Fruit fly (Drosophila melanogaster) whole organism: ENCODE results near the gene CG8319.

Experiments used
- CG8478 ChIP-seq: fragments of >200 bp; optimal IDR thresholded peaks from 2 replicates; lab custom pipeline; 2018; ENCODE audit warnings: inconsistent platforms
- Dll ChIP-seq: fragments of >200 bp; optimal IDR thresholded peaks from 2 replicates; lab custom pipeline; 2017
- psq ChIP-seq: fragments of >200 bp; optimal IDR thresholded peaks from 2 replicates; lab custom pipeline; 2017
- usp ChIP-seq: fragments of >200 bp; optimal IDR thresholded peaks from 2 replicates; lab custom pipeline; 2017; ENCODE audit warnings: missing biosample characterization, missing genetic modification characterization, mixed read lengths

DNA sequence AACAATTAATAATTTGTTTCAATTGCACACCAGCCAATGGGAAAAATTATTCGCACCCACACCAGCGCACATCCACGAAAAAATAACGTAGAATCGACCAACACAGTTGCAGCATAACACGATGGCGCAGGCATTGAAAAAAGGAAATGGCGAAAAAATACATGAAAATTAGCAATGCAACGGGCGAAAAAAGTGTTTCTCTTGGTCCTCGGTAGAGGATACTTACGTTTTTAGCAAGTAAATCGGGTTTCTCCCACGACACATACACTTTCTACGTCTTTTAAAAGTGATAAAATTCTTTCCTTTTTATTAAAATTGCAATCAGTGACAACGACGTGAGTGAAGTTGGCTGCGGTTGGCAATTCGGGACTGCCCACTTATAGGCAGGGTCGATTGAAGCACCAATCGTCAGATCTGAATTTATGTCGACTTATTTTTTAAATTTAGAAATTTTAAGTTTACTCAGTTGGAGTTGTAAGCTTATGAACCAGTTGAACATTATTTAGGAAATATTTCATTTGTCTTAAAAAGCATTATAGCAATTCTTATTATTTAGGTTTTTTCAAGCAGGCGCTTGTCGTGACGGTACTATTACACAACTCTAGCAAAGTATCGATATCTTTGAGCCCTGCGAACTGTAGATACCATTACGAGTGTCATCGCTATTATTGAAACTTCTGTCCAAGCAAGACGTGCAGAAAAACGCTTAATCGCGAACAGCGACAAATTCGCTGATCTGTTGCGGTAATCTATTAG, 49.6 kb upstream of the CG8319 start, which contains the start of the genes Kap-alpha3 and Son:
- TF ChIP-seq usp (GFP tag; lab: Kevin White, UChicago) = no peak
- no peak for TF ChIP-seq Dll (lab: Kevin White, UChicago)
- no peak for TF ChIP-seq CG8478 (lab: Kevin White, UChicago)
- no peak for TF ChIP-seq psq (lab: Kevin White, UChicago)
